Worm (Caenorhabditis elegans) whole organism, L3 larva: ENCODE measurements around the gene ttr-50.
A peak's percentile ranks its signal among the peaks of the same experiment; 100 is the strongest.

Experiments
- ceh-9 ChIP-seq: sonication (generic microtip); optimal IDR thresholded peaks from 2 replicates; lab custom pipeline; 2018; ENCODE audit warnings: missing biosample characterization, missing genetic modification characterization
- lin-39 ChIP-seq: fragments of 150-350 bp; optimal IDR thresholded peaks from 2 replicates; lab custom pipeline; 2018; ENCODE audit warnings: missing biosample characterization, missing genetic modification reagents, missing genetic modification characterization
- nhr-11 ChIP-seq: fragments of 150-350 bp; optimal IDR thresholded peaks from 2 replicates; lab custom pipeline; 2014; ENCODE audit warnings: missing biosample characterization, missing genetic modification characterization
- sea-2 ChIP-seq: fragments of 150-350 bp; sonication (generic microtip); optimal IDR thresholded peaks from 4 replicates; lab custom pipeline; 2014; ENCODE audit warnings: missing biosample characterization, missing genetic modification reagents, missing genetic modification characterization
- skn-1 ChIP-seq: fragments of 150-350 bp; optimal IDR thresholded peaks from 2 replicates; lab custom pipeline; 2014; ENCODE audit warnings: missing biosample characterization, missing genetic modification characterization
- zag-1 ChIP-seq: fragments of 150-350 bp; optimal IDR thresholded peaks from 2 replicates; lab custom pipeline; 2014; ENCODE audit warnings: missing biosample characterization, missing genetic modification characterization

DNA sequence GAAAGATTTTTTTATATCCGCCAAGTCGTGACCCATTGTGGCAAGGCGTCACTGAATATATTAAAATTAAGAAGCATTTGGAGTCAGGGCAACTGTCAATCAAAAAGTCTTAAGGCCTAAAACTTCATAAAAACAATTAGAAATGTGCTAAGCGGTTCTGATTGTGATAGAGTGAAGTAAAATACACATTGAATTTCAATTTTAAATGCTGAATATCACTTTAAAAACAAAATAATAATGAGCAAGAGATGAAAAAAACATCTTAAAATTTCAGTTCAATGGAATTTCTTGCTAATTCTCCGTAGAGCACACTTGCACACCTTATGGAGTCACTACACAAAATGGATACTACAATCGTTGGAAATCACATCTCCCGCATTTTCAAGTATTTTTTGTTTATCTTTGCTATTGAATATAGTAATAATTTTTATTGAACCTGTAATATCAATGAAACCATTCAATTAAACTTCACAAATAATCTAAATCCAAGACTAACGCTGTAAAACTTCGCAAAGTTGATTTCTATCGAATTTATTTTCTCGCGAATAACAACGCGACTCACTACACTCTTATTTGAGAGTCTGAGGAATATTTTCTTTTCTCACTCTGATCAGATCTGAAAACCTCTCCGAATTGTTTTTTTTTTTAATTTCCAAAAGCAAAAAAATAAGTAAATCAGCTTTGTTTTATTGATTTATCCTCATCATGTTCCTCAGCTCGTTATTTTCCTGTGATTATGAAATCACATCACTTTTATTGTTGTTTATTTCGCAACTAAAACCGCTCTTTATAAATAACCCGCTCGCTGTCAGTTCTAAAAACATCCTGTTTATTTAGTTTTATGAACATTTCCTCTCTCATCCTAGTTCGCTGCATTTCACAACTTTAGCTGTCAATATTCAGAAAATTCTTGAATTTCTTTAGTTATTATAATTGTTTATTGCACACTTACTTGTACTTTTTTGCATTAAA lies 5.1 kb downstream of the ttr-50 start, which contains the start of gene mars-1:
- TF ChIP-seq skn-1, result peak; percentile 39
- no peak for TF ChIP-seq sea-2 (GFP tag; lab: Kevin White, UChicago)
- no peak for TF ChIP-seq zag-1 (tag; lab: Kevin White, UChicago)
- no peak for TF ChIP-seq lin-39
- no peak for TF ChIP-seq ceh-9 (tag; lab: Kevin White, UChicago)
- TF ChIP-seq nhr-11 (tag; lab: Kevin White, UChicago), result peak; percentile 34
